Fruit fly (Drosophila melanogaster) Kc167 (cell line): ENCODE measurements around the gene dind.

Source experiments
- Myc ChIP-seq: fragments of >200 bp; optimal IDR thresholded peaks from 2 replicates; lab custom pipeline; 2017; ENCODE audit warnings: missing external identifiers
- Sin3A ChIP-seq: fragments of >200 bp; optimal IDR thresholded peaks from 2 replicates; lab custom pipeline; 2018; ENCODE audit warnings: missing external identifiers
- h ChIP-seq: fragments of >200 bp; optimal IDR thresholded peaks from 3 replicates; lab custom pipeline; 2018; ENCODE audit warnings: missing external identifiers
- insv ChIP-seq: fragments of >200 bp; optimal IDR thresholded peaks from 3 replicates; lab custom pipeline; 2018; ENCODE audit warnings: missing external identifiers
- psq ChIP-seq: fragments of >200 bp; optimal IDR thresholded peaks from 2 replicates; lab custom pipeline; 2017; ENCODE audit warnings: missing external identifiers
- ttk ChIP-seq: sonication (Bioruptor generic); optimal IDR thresholded peaks from 2 replicates; lab custom pipeline; 2017; ENCODE audit warnings: missing external identifiers

Gene dind

dm6 chr3R:18677500-18677940 lies at the start of gene dind, which contains the start of gene CG7706:
dind (minus strand) TSS chr3R:18677539.
CG7706 (plus strand) TSS chr3R:18677818.
- TF ChIP-seq psq (lab: Kevin White, UChicago): no peak
- no peak for TF ChIP-seq h (lab: Kevin White, UChicago)
- no peak for TF ChIP-seq ttk (lab: Kevin White, UChicago)
- no peak for TF ChIP-seq insv (lab: Kevin White, UChicago)
- TF ChIP-seq Myc (lab: Kevin White, UChicago): no peak

- TF ChIP-seq h (lab: Kevin White, UChicago) (no peak), insv (lab: Kevin White, UChicago) (no peak), ttk (lab: Kevin White, UChicago) (no peak), Myc (lab: Kevin White, UChicago) (no peak), Sin3A (no peak), psq (lab: Kevin White, UChicago) (no peak)
Observed at dm6 chr3R:18726334-18726733, 49.0 kb upstream of the dind start, which contains the start of gene CG7714. CG7714 (minus strand) TSS chr3R:18726434.

- TF ChIP-seq psq (lab: Kevin White, UChicago) (no peak), Myc (lab: Kevin White, UChicago) (no peak), Sin3A (no peak), ttk (lab: Kevin White, UChicago) (no peak), h (lab: Kevin White, UChicago) (no peak), insv (lab: Kevin White, UChicago) (no peak)
Observed at dm6 chr3R:18722490-18722889, 45.2 kb upstream of the dind start, which contains the start of gene CG34283. CG34283 (minus strand) TSS chr3R:18722590.

dm6 chr3R:18721368-18721767 lies 44.0 kb upstream of the dind start:
- TF ChIP-seq Sin3A (no peak), Myc (lab: Kevin White, UChicago) (no peak), insv (lab: Kevin White, UChicago) (no peak), ttk (lab: Kevin White, UChicago) (no peak), psq (lab: Kevin White, UChicago) (no peak), h (lab: Kevin White, UChicago) (no peak)

dm6 chr3R:18719767-18720341 lies 42.5 kb upstream of the dind start:
- TF ChIP-seq ttk (lab: Kevin White, UChicago): no peak
- TF ChIP-seq h (lab: Kevin White, UChicago): no peak
- TF ChIP-seq Sin3A: no peak
- TF ChIP-seq Myc (lab: Kevin White, UChicago): no peak
- TF ChIP-seq insv (lab: Kevin White, UChicago): no peak

- no peak for TF ChIP-seq ttk (lab: Kevin White, UChicago)
- no peak for TF ChIP-seq insv (lab: Kevin White, UChicago)
- no peak for TF ChIP-seq Myc (lab: Kevin White, UChicago)
- TF ChIP-seq Sin3A: no peak
- no peak for TF ChIP-seq psq (lab: Kevin White, UChicago)
Observed at dm6 chr3R:18707492-18707891, 30.2 kb upstream of the dind start.

- no peak for TF ChIP-seq ttk (lab: Kevin White, UChicago)
- TF ChIP-seq psq (lab: Kevin White, UChicago): no peak
- no peak for TF ChIP-seq Sin3A
- TF ChIP-seq insv (lab: Kevin White, UChicago): no peak
Observed at dm6 chr3R:18706289-18706688, 28.9 kb upstream of the dind start.

- TF ChIP-seq h (lab: Kevin White, UChicago) (no peak), Myc (lab: Kevin White, UChicago) (no peak), insv (lab: Kevin White, UChicago) (no peak), psq (lab: Kevin White, UChicago) (no peak), ttk (lab: Kevin White, UChicago) (no peak), Sin3A (no peak)
Observed at dm6 chr3R:18705150-18705549, 27.8 kb upstream of the dind start, which contains the start of the genes ChAT and VAChT. ChAT (plus strand) TSS chr3R:18705501. VAChT (plus strand) TSS chr3R:18705501.

dm6 chr3R:18703514-18703913 lies 26.2 kb upstream of the dind start:
- no peak for TF ChIP-seq ttk (lab: Kevin White, UChicago)

- no peak for TF ChIP-seq h (lab: Kevin White, UChicago)
- no peak for TF ChIP-seq ttk (lab: Kevin White, UChicago)
- TF ChIP-seq psq (lab: Kevin White, UChicago): no peak
Observed at dm6 chr3R:18698855-18699569, 21.7 kb upstream of the dind start.

- TF ChIP-seq insv (lab: Kevin White, UChicago) (no peak), h (lab: Kevin White, UChicago) (no peak), ttk (lab: Kevin White, UChicago) (no peak)
Observed at dm6 chr3R:18694952-18695351, 17.6 kb upstream of the dind start, which contains the start of gene CG34282. CG34282 (plus strand) TSS chr3R:18695252.

- no peak for TF ChIP-seq ttk (lab: Kevin White, UChicago)
- TF ChIP-seq insv (lab: Kevin White, UChicago): no peak
- no peak for TF ChIP-seq psq (lab: Kevin White, UChicago)
- no peak for TF ChIP-seq h (lab: Kevin White, UChicago)
Observed at dm6 chr3R:18693611-18694010, 16.3 kb upstream of the dind start, which contains the start of gene CG14300. CG14300 (minus strand) TSS chr3R:18693711.
